Worm (Caenorhabditis elegans) whole organism, L2 larva: ENCODE measurements around the gene ZC13.10.

ENCODE experiments used
- R02D3.7 ChIP-seq: fragments of 150-350 bp; optimal IDR thresholded peaks from 2 replicates; lab custom pipeline; 2014; ENCODE audit warnings: missing biosample characterization, missing genetic modification characterization
- ama-1 ChIP-seq: fragments of 150-350 bp; optimal IDR thresholded peaks from 2 replicates; lab custom pipeline; 2018; ENCODE audit warnings: inconsistent platforms
- blmp-1 ChIP-seq: sonication (generic microtip); optimal IDR thresholded peaks from 2 replicates; lab custom pipeline; 2017; ENCODE audit warnings: missing genetic modification characterization, mild to moderate bottlenecking, missing compliant biosample characterization, antibody characterized with exemption, moderate library complexity; ENCODE audit not compliant: insufficient read depth
- elt-1 ChIP-seq: fragments of 150-350 bp; optimal IDR thresholded peaks from 2 replicates; lab custom pipeline; 2014; ENCODE audit warnings: missing biosample characterization, missing genetic modification characterization
- elt-3 ChIP-seq: sonication (generic microtip); optimal IDR thresholded peaks from 2 replicates; lab custom pipeline; 2017; ENCODE audit warnings: missing biosample characterization, missing genetic modification characterization
- lin-39 ChIP-seq: fragments of 150-350 bp; optimal IDR thresholded peaks from 2 replicates; lab custom pipeline; 2014; ENCODE audit warnings: missing biosample characterization, missing genetic modification reagents, missing genetic modification characterization
- lsy-2 ChIP-seq, 2 experiments: fragments of 150-350 bp in 1 of 2; sonication (generic microtip) in 1 of 2; optimal IDR thresholded peaks; 2 replicates each; lab custom pipeline; 2014 to 2017; ENCODE audit warnings: missing biosample characterization in 2 of 2, missing genetic modification characterization in 2 of 2
- mab-5 ChIP-seq: fragments of 150-350 bp; optimal IDR thresholded peaks from 2 replicates; lab custom pipeline; 2014; ENCODE audit warnings: missing biosample characterization, missing genetic modification characterization
- nhr-10 ChIP-seq: sonication (generic microtip); optimal IDR thresholded peaks from 2 replicates; lab custom pipeline; 2017; ENCODE audit warnings: missing biosample characterization, missing genetic modification characterization
- nhr-12 ChIP-seq: fragments of 150-350 bp; optimal IDR thresholded peaks from 2 replicates; lab custom pipeline; 2014; ENCODE audit warnings: missing biosample characterization, missing genetic modification characterization
- skn-1 ChIP-seq: sonication (generic microtip); optimal IDR thresholded peaks from 2 replicates; lab custom pipeline; 2017; ENCODE audit warnings: missing biosample characterization, missing genetic modification characterization
- snpc-4 ChIP-seq: fragments of 150-350 bp; optimal IDR thresholded peaks from 2 replicates; lab custom pipeline; 2014; ENCODE audit warnings: missing biosample characterization, missing genetic modification characterization
- unc-62 ChIP-seq: fragments of 150-350 bp; optimal IDR thresholded peaks from 2 replicates; lab custom pipeline; 2014; ENCODE audit warnings: missing biosample characterization, missing genetic modification reagents, missing genetic modification characterization
- ztf-4 ChIP-seq: fragments of 150-350 bp; optimal IDR thresholded peaks from 2 replicates; lab custom pipeline; 2014; ENCODE audit warnings: missing biosample characterization, missing genetic modification characterization

DNA sequence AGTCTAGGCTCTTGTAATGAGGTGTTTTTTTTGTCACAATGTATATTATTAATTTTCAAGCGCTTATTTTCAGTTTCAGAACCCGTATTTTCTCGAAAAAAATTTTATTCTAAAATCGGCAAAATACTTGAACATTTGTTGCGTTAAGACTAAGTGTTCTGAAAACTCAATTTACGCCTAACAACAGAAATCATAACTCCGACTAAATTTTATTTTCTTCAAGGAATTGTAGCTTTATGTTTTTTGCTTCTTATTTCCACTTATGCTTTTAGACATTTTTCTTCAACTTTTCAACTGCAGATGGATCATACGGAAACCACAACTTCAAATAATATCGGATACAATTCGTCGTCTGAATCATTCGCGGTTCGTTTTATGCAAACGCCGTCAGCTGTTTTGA, 31.1 kb upstream of the ZC13.10 start, which contains the start of gene F35H12.1:
- TF ChIP-seq nhr-12 (tag; lab: Kevin White, UChicago) = no peak
- no peak for TF ChIP-seq ama-1 (lab: Kevin White, UChicago)
- no peak for TF ChIP-seq skn-1 (tag; lab: Kevin White, UChicago)
- TF ChIP-seq lsy-2 (tag; optimal IDR thresholded peaks at IDR 0.05; lab: Kevin White, UChicago) = no peak
- no peak for TF ChIP-seq unc-62
- no peak for TF ChIP-seq lin-39
- TF ChIP-seq snpc-4 (tag; lab: Kevin White, UChicago) = no peak
- no peak for TF ChIP-seq mab-5
- TF ChIP-seq nhr-10 = no peak
- no peak for TF ChIP-seq R02D3.7 (tag; lab: Kevin White, UChicago)
- no peak for TF ChIP-seq blmp-1 (tag; lab: Kevin White, UChicago)
- no peak for TF ChIP-seq ztf-4
- no peak for TF ChIP-seq elt-3 (tag; lab: Kevin White, UChicago)
- no peak for TF ChIP-seq elt-1 (tag; lab: Kevin White, UChicago)
